Fruit fly (Drosophila melanogaster) whole organism, wandering third instar larva: Measurements from ENCODE around the gene CG6026.
A peak's percentile ranks its signal among the peaks of the same experiment; 100 is the strongest.

Source experiments
- Abd-B ChIP-seq: fragments of >200 bp; optimal IDR thresholded peaks from 2 replicates; lab custom pipeline; 2017; ENCODE audit warnings: missing biosample characterization, missing genetic modification characterization
- CG9705 ChIP-seq: fragments of 200-800 bp; sonication (Bioruptor generic); optimal IDR thresholded peaks from 2 replicates; lab custom pipeline; 2018; ENCODE audit warnings: missing biosample characterization, mild to moderate bottlenecking, missing genetic modification characterization
- Dif ChIP-seq: fragments of 200-275, 200-300 bp; sonication (Bioruptor generic); optimal IDR thresholded peaks from 2 replicates; lab custom pipeline; 2018; ENCODE audit warnings: missing biosample characterization, missing genetic modification characterization; ENCODE audit not compliant: partially characterized antibody
- Hnf4 ChIP-seq: fragments of 200-800 bp; sonication (Bioruptor generic); optimal IDR thresholded peaks from 2 replicates; lab custom pipeline; 2016; ENCODE audit warnings: missing biosample characterization, mild to moderate bottlenecking, missing genetic modification characterization
- Hr78 ChIP-seq: fragments of >200 bp; optimal IDR thresholded peaks from 2 replicates; lab custom pipeline; 2017; ENCODE audit warnings: missing biosample characterization, missing genetic modification characterization
- Hr83 ChIP-seq: fragments of 200-300 bp; sonication (Bioruptor generic); optimal IDR thresholded peaks from 2 replicates; lab custom pipeline; 2016; ENCODE audit warnings: missing biosample characterization, mild to moderate bottlenecking, missing genetic modification characterization, moderate library complexity; ENCODE audit not compliant: poor library complexity, severe bottlenecking
- Myc ChIP-seq: fragments of >200 bp; optimal IDR thresholded peaks from 2 replicates; lab custom pipeline; 2017
- OdsH ChIP-seq: fragments of 200-800 bp; sonication (Bioruptor generic); optimal IDR thresholded peaks from 2 replicates; lab custom pipeline; 2016; ENCODE audit warnings: missing biosample characterization, mild to moderate bottlenecking, missing genetic modification characterization
- Rel ChIP-seq, 2 experiments: fragments of 200-800 bp; sonication (Bioruptor generic) in 1 of 2; optimal IDR thresholded peaks; 2 replicates in 1 of 2; 3 replicates in 1 of 2; lab custom pipeline; 2016 to 2019; ENCODE audit warnings: mild to moderate bottlenecking in 2 of 2, missing biosample characterization in 2 of 2, missing genetic modification characterization in 2 of 2, moderate library complexity in 1 of 2
- Sp1 ChIP-seq: fragments of 200-800 bp; sonication (Bioruptor generic); optimal IDR thresholded peaks from 3 replicates; lab custom pipeline; 2019; ENCODE audit warnings: missing biosample characterization, mild to moderate bottlenecking, missing genetic modification characterization, moderate library complexity
- Vsx2 ChIP-seq: fragments of 200-300, 225-300 bp; sonication (Bioruptor generic); optimal IDR thresholded peaks from 2 replicates; lab custom pipeline; 2018; ENCODE audit warnings: missing biosample characterization, missing genetic modification characterization; ENCODE audit not compliant: partially characterized antibody
- br ChIP-seq: fragments of 200-800 bp; sonication (Bioruptor generic); optimal IDR thresholded peaks from 2 replicates; lab custom pipeline; 2016; ENCODE audit warnings: missing biosample characterization, missing genetic modification characterization
- brk ChIP-seq: fragments of 200-800 bp; sonication (Bioruptor generic); optimal IDR thresholded peaks from 2 replicates; lab custom pipeline; 2016; ENCODE audit warnings: missing biosample characterization, mild to moderate bottlenecking, missing genetic modification characterization
- dmrt93B ChIP-seq: fragments of 200-800 bp; sonication (Bioruptor generic); optimal IDR thresholded peaks from 2 replicates; lab custom pipeline; 2018; ENCODE audit warnings: missing biosample characterization, mild to moderate bottlenecking, missing genetic modification characterization
- ey ChIP-seq: fragments of 200-800 bp; sonication (Bioruptor generic); optimal IDR thresholded peaks from 2 replicates; lab custom pipeline; 2016; ENCODE audit warnings: missing biosample characterization, missing genetic modification characterization
- foxo ChIP-seq, 2 experiments: fragments of 200-800 bp; sonication (Bioruptor generic); optimal IDR thresholded peaks; 2 replicates in 1 of 2; 3 replicates in 1 of 2; lab custom pipeline; 2016 to 2017; ENCODE audit warnings: missing biosample characterization in 2 of 2, missing genetic modification characterization in 2 of 2
- fru ChIP-seq: fragments of 200-800 bp; sonication (Bioruptor generic); optimal IDR thresholded peaks from 3 replicates; lab custom pipeline; 2016; ENCODE audit warnings: missing biosample characterization, mild to moderate bottlenecking, missing genetic modification characterization
- h ChIP-seq: fragments of 200-800 bp; sonication (Bioruptor generic); optimal IDR thresholded peaks from 3 replicates; lab custom pipeline; 2016; ENCODE audit warnings: missing biosample characterization, mild to moderate bottlenecking, missing genetic modification characterization
- jim ChIP-seq: fragments of 175-275, 200-325 bp; sonication (Bioruptor generic); optimal IDR thresholded peaks from 2 replicates; lab custom pipeline; 2016; ENCODE audit warnings: missing biosample characterization, mild to moderate bottlenecking, missing genetic modification characterization
- lola ChIP-seq: fragments of >200 bp; optimal IDR thresholded peaks from 2 replicates; lab custom pipeline; 2017; ENCODE audit warnings: missing biosample characterization, missing genetic modification characterization
- pan ChIP-seq: fragments of >200 bp; optimal IDR thresholded peaks from 2 replicates; lab custom pipeline; 2017
- rgr ChIP-seq: fragments of 200-800 bp; sonication (Bioruptor generic); optimal IDR thresholded peaks from 3 replicates; lab custom pipeline; 2016; ENCODE audit warnings: missing biosample characterization, mild to moderate bottlenecking, missing genetic modification characterization
- sage ChIP-seq: fragments of 200-800 bp; sonication (Bioruptor generic); optimal IDR thresholded peaks from 2 replicates; lab custom pipeline; 2016; ENCODE audit warnings: missing biosample characterization, mild to moderate bottlenecking, missing genetic modification characterization
- sv ChIP-seq: fragments of 200-800 bp; sonication (Bioruptor generic); optimal IDR thresholded peaks from 3 replicates; lab custom pipeline; 2016; ENCODE audit warnings: missing biosample characterization, missing genetic modification characterization
- tai ChIP-seq: sonication (Bioruptor generic); optimal IDR thresholded peaks from 2 replicates; lab custom pipeline; 2016; ENCODE audit warnings: missing biosample characterization, missing genetic modification characterization
- woc ChIP-seq: sonication (Bioruptor generic); optimal IDR thresholded peaks from 2 replicates; lab custom pipeline; 2016; ENCODE audit warnings: missing biosample characterization, mild to moderate bottlenecking, missing genetic modification characterization

The CG6026 gene

dm6 chr3R:19094039-19094438, 60.7 kb downstream of the CG6026 start, which contains the start of gene cdi:
cdi (minus strand) TSS chr3R:19094270.
- TF ChIP-seq Vsx2 (GFP tag; lab: Kevin White, UChicago) (no peak), ey (no peak), rgr (peak; percentile 20), Abd-B (GFP tag; lab: Kevin White, UChicago) (no peak), OdsH (no peak), br (GFP tag; lab: Kevin White, UChicago) (no peak), Hnf4 (GFP tag; lab: Kevin White, UChicago) (peak; percentile 58), pan (lab: Kevin White, UChicago) (no peak), Sp1 (peak; percentile 39), Myc (lab: Kevin White, UChicago) (no peak), sv (GFP tag; lab: Kevin White, UChicago) (no peak), h (GFP tag; lab: Kevin White, UChicago) (peak; percentile 36), fru (GFP tag; lab: Kevin White, UChicago) (no peak), jim (GFP tag; lab: Kevin White, UChicago) (no peak), Rel (GFP tag; optimal IDR thresholded peaks at IDR 0.05; lab: Kevin White, UChicago) (no peak), Rel (tag; optimal IDR thresholded peaks at IDR 0.05; lab: Kevin White, UChicago) (peak; percentile 12), foxo (GFP tag; optimal IDR thresholded peaks at IDR 0.05; lab: Kevin White, UChicago) (peak in 1 of 2 experiments; percentile 7), Dif (GFP tag; lab: Kevin White, UChicago) (peak; percentile 10), woc (GFP tag; lab: Kevin White, UChicago) (no peak), sage (no peak), Hr83 (GFP tag; lab: Kevin White, UChicago) (peak; percentile 77), dmrt93B (GFP tag; lab: Kevin White, UChicago) (no peak), Hr78 (no peak), CG9705 (GFP tag; lab: Kevin White, UChicago) (no peak), tai (GFP tag; lab: Kevin White, UChicago) (peak; percentile 61), brk (GFP tag; lab: Kevin White, UChicago) (peak; percentile 1), lola (no peak)
